Worm (Caenorhabditis elegans) whole organism, early embryonic: ENCODE data around the gene F16G10.1.

Experiments used
- B0310.2 ChIP-seq: sonication (generic microtip); optimal IDR thresholded peaks from 2 replicates; lab custom pipeline; 2016; ENCODE audit warnings: mild to moderate bottlenecking, missing genetic modification characterization, missing compliant biosample characterization
- aly-1 ChIP-seq: sonication (generic microtip); optimal IDR thresholded peaks from 2 replicates; lab custom pipeline; 2016; ENCODE audit warnings: missing genetic modification characterization, missing compliant biosample characterization
- ama-1 ChIP-seq: fragments of 150-350 bp; optimal IDR thresholded peaks from 2 replicates; lab custom pipeline; 2014
- ets-7 ChIP-seq: sonication (generic microtip); optimal IDR thresholded peaks from 2 replicates; lab custom pipeline; 2016; ENCODE audit warnings: missing genotype, missing genetic modification characterization, missing compliant biosample characterization
- sea-1 ChIP-seq: fragments of 200-800 bp; sonication (Bioruptor generic); conservative IDR thresholded peaks from 2 replicates; pipeline ENCODE4 v1.3.6; 2022; ENCODE audit warnings: missing genetic modification characterization, missing compliant biosample characterization
- tbx-11 ChIP-seq: fragments of 200-800 bp; sonication (Bioruptor generic); IDR thresholded peaks from 2 replicates; pipeline ENCODE4 v1.3.6; 2022; ENCODE audit warnings: missing genetic modification characterization, missing compliant biosample characterization
- tra-4 ChIP-seq: sonication (generic microtip); optimal IDR thresholded peaks from 2 replicates; lab custom pipeline; 2017; ENCODE audit warnings: missing genetic modification characterization, missing compliant biosample characterization

- TF ChIP-seq ama-1 (lab: Kevin White, UChicago) = no peak
- no peak for TF ChIP-seq ets-7 (tag; lab: Kevin White, UChicago)
- TF ChIP-seq tbx-11 (GFP tag; lab: Robert Waterston, UW) = no peak
- TF ChIP-seq aly-1 (tag; lab: Kevin White, UChicago) = no peak
- no peak for TF ChIP-seq sea-1 (GFP tag; lab: Robert Waterston, UW)
- TF ChIP-seq tra-4 (tag; lab: Kevin White, UChicago) = no peak
- TF ChIP-seq B0310.2 (tag; lab: Kevin White, UChicago) = no peak
These were observed 41.1 kb downstream of the F16G10.1 start for ce11 chrII:2445164-2445563.
